In the genomic region with DNA sequence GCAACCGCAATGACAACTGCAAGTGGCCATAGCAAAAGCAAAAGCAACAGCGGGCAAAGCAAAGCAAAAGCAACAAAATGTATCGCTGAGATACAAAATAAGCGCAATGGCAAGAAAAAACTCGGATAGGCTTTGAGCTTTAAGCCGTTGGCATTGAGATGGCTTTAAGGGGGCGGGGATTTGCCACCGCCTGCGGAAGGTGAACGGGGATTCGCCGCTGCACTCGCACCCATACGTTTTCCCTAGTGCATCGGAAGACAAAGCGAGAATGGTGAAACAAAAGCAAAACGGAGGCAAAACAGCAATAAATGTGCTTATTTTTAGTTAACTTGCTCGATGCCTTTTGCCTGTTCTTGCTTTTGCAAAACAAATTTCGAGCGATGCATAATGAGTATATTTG, we compare ENCODE assay signal across 4 fruit fly cellular contexts.
TF ChIP-seq lines count a peak whose summit lies in the region.

No protein-coding gene starts in this region.

- no peak for TF ChIP-seq CTCF in whole organism, embryonic (GFP tag; optimal IDR thresholded peaks at IDR 0.05; lab: Kevin White, UChicago)

TF ChIP-seq in whole organism, embryonic, 481 proteins besides CTCF, POLR2A, EP300 and RAD21:
- TF ChIP-seq CG15073 (GFP tag; optimal IDR thresholded peaks at IDR 0.05; lab: Kevin White, UChicago) (no peak), nom (GFP tag; optimal IDR thresholded peaks at IDR 0.05; lab: Kevin White, UChicago) (peak; percentile 40), Fer2 (tag; optimal IDR thresholded peaks at IDR 0.05; lab: Kevin White, UChicago) (no peak), mld (GFP tag; IDR thresholded peaks at IDR 0.05; lab: Robert Waterston, UW; ENCODE audit: partially characterized antibody) (no peak)

TF ChIP-seq in whole organism, prepupa, 60 proteins besides CTCF, POLR2A, EP300 and RAD21:
- peak; percentile 17 for TF ChIP-seq CG1621 (tag; optimal IDR thresholded peaks at IDR 0.05; lab: Kevin White, UChicago)
- 0 out of 2 replicates have a peak, but pooled peaks have one; percentile 31 for TF ChIP-seq CG15336 (GFP tag; IDR thresholded peaks at IDR 0.05; lab: Robert Waterston, UW)
- TF ChIP-seq CG6276 (GFP tag; optimal IDR thresholded peaks at IDR 0.05; lab: Kevin White, UChicago) = peak; percentile 16
- TF ChIP-seq CG10669 (GFP tag; optimal IDR thresholded peaks at IDR 0.05; lab: Kevin White, UChicago) = peak; percentile 27
- peak; percentile 40; the same call in 1 of the 3 replicates for TF ChIP-seq CG6163 (GFP tag; IDR thresholded peaks at IDR 0.05; lab: Robert Waterston, UW)
- TF ChIP-seq Gug (GFP tag; IDR thresholded peaks at IDR 0.05; lab: Robert Waterston, UW) = no peak
- TF ChIP-seq CG11294 (GFP tag; IDR thresholded peaks at IDR 0.05; lab: Robert Waterston, UW) = no peak
- TF ChIP-seq Ets96B (tag; optimal IDR thresholded peaks at IDR 0.05; lab: Kevin White, UChicago) = peak; percentile 19
- 0 out of 3 replicates have a peak, but pooled peaks have one; percentile 4 for TF ChIP-seq eg (GFP tag; IDR thresholded peaks at IDR 0.05; lab: Robert Waterston, UW)
- peak; percentile 11 for TF ChIP-seq CG9139 (GFP tag; optimal IDR thresholded peaks at IDR 0.05; lab: Kevin White, UChicago)
- peak; percentile 36 to 44 for TF ChIP-seq ss (GFP tag; optimal IDR thresholded peaks at IDR 0.05; lab: Kevin White, UChicago)
- TF ChIP-seq Sox102F (GFP tag; optimal IDR thresholded peaks at IDR 0.05; lab: Kevin White, UChicago) = no peak
- TF ChIP-seq Hr39 (GFP tag; optimal IDR thresholded peaks at IDR 0.05; lab: Kevin White, UChicago) = no peak
- peak; percentile 76 for TF ChIP-seq dsx (GFP tag; optimal IDR thresholded peaks at IDR 0.05; lab: Kevin White, UChicago; ENCODE audit: poor library complexity, severe bottlenecking)
- TF ChIP-seq net (GFP tag; optimal IDR thresholded peaks at IDR 0.05; lab: Kevin White, UChicago) = peak; percentile 24
- TF ChIP-seq Sox14 (GFP tag; optimal IDR thresholded peaks at IDR 0.05; lab: Kevin White, UChicago) = peak; percentile 22
- TF ChIP-seq CG6808 (GFP tag; optimal IDR thresholded peaks at IDR 0.05; lab: Kevin White, UChicago) = peak; percentile 14
- TF ChIP-seq Eip75B (GFP tag; optimal IDR thresholded peaks at IDR 0.05; lab: Kevin White, UChicago) = peak; percentile 23

TF ChIP-seq in whole organism, pupa, 21 proteins besides CTCF, POLR2A, EP300 and RAD21:
- TF ChIP-seq Snoo (tag; optimal IDR thresholded peaks at IDR 0.05; lab: Kevin White, UChicago) (no peak), EcR (GFP tag; optimal IDR thresholded peaks at IDR 0.05; lab: Kevin White, UChicago) (peak; percentile 78), fd96Ca (GFP tag; IDR thresholded peaks at IDR 0.05; lab: Robert Waterston, UW) (peak; percentile 47; the same call in 2 of the 3 replicates), CG8159 (tag; optimal IDR thresholded peaks at IDR 0.05; lab: Kevin White, UChicago) (peak; percentile 2), CG13204 (GFP tag; optimal IDR thresholded peaks at IDR 0.05; lab: Kevin White, UChicago) (peak; percentile 48), CG32121 (GFP tag; IDR thresholded peaks at IDR 0.05; lab: Robert Waterston, UW) (no peak), Pif1A (GFP tag; optimal IDR thresholded peaks at IDR 0.05; lab: Kevin White, UChicago) (no peak), gl (tag; optimal IDR thresholded peaks at IDR 0.05; lab: Kevin White, UChicago) (peak; percentile 4)

TF ChIP-seq in whole organism, wandering third instar larva, 38 proteins besides CTCF, POLR2A, EP300 and RAD21:
- TF ChIP-seq psq (GFP tag; optimal IDR thresholded peaks at IDR 0.05; lab: Kevin White, UChicago) = peak; percentile 9
- no peak for TF ChIP-seq OdsH (GFP tag; optimal IDR thresholded peaks at IDR 0.05; lab: Kevin White, UChicago)
